Fruit fly (Drosophila melanogaster): ENCODE data around the gene Acbp1.

The Acbp1 gene

dm6 chr2L:8164219-8164618 lies 2.0 kb upstream of the Acbp1 start (continued):
- TF ChIP-seq CG34224 (GFP tag; IDR thresholded peaks at IDR 0.05; ENCODE audit: partially characterized antibody) (no peak), Hr39 (optimal IDR thresholded peaks at IDR 0.05) (no peak), MBD-R2 (GFP tag; IDR thresholded peaks at IDR 0.05) (no peak), CG17802 (tag; optimal IDR thresholded peaks at IDR 0.05) (peak; percentile 37), Hmx (GFP tag; optimal IDR thresholded peaks at IDR 0.05) (no peak), abd-A (tag; optimal IDR thresholded peaks at IDR 0.05) (no peak), Camta (GFP tag; optimal IDR thresholded peaks at IDR 0.05) (peak; percentile 78), wek (GFP tag; optimal IDR thresholded peaks at IDR 0.05) (peak; percentile 91), vvl (GFP tag; IDR thresholded peaks at IDR 0.05) (peak; percentile 82), CG2116 (GFP tag; optimal IDR thresholded peaks at IDR 0.05) (peak; percentile 59), sens-2 (GFP tag; IDR thresholded peaks at IDR 0.05) (peak; percentile 74), Rx (GFP tag; IDR thresholded peaks at IDR 0.05) (peak; percentile 24; the same call in 1 of the 2 replicates), CG10543 (GFP tag; optimal IDR thresholded peaks at IDR 0.05) (peak; percentile 61), lbe (GFP tag; optimal IDR thresholded peaks at IDR 0.05) (peak; percentile 68), zen (tag; optimal IDR thresholded peaks at IDR 0.05) (peak; percentile 53), CG1832 (GFP tag; optimal IDR thresholded peaks at IDR 0.05) (no peak), CG9797 (GFP tag; optimal IDR thresholded peaks at IDR 0.05) (no peak), zfh2 (GFP tag; optimal IDR thresholded peaks at IDR 0.05) (no peak), kah (GFP tag; optimal IDR thresholded peaks at IDR 0.05) (peak; percentile 75), CG11093 (GFP tag; IDR thresholded peaks at IDR 0.05) (no peak; the same call in 2 of the 3 replicates), D (optimal IDR thresholded peaks at IDR 0.05) (no peak), D (GFP tag; optimal IDR thresholded peaks at IDR 0.05) (peak; percentile 88), CG30020 (tag; optimal IDR thresholded peaks at IDR 0.05) (peak; percentile 8), mld (GFP tag; IDR thresholded peaks at IDR 0.05; ENCODE audit: partially characterized antibody) (no peak), CG4707 (GFP tag; optimal IDR thresholded peaks at IDR 0.05) (peak; percentile 86), CG18764 (GFP tag; optimal IDR thresholded peaks at IDR 0.05) (peak; percentile 83), CG33213 (GFP tag; optimal IDR thresholded peaks at IDR 0.05) (peak; percentile 85), D19A (tag; optimal IDR thresholded peaks at IDR 0.05) (peak; percentile 68)

- no peak for TF ChIP-seq HHEX (GFP tag; optimal IDR thresholded peaks at IDR 0.05)
- TF ChIP-seq CG30020 (tag; optimal IDR thresholded peaks at IDR 0.05): no peak
- 0 out of 4 replicates have a peak, but pooled peaks have one; percentile 50 for TF ChIP-seq chinmo (GFP tag; IDR thresholded peaks at IDR 0.05; ENCODE audit: partially characterized antibody)
- TF ChIP-seq pnt (GFP tag; optimal IDR thresholded peaks at IDR 0.05): no peak
- TF ChIP-seq CHES-1-like (GFP tag; optimal IDR thresholded peaks at IDR 0.05): no peak
- peak; percentile 46 for TF ChIP-seq exex (tag; optimal IDR thresholded peaks at IDR 0.05)
- TF ChIP-seq kni (GFP tag; optimal IDR thresholded peaks at IDR 0.05): peak; percentile 53
- TF ChIP-seq otp (GFP tag; IDR thresholded peaks at IDR 0.05): peak; percentile 4; the same call in 1 of the 3 replicates
- no peak for TF ChIP-seq pb (GFP tag; optimal IDR thresholded peaks at IDR 0.05)
- TF ChIP-seq Fer1 (GFP tag; optimal IDR thresholded peaks at IDR 0.05): no peak
- no peak for TF ChIP-seq so (GFP tag; IDR thresholded peaks at IDR 0.05)
- no peak for TF ChIP-seq ATbp (GFP tag; optimal IDR thresholded peaks at IDR 0.05)
- TF ChIP-seq her (GFP tag; optimal IDR thresholded peaks at IDR 0.05): no peak
- no peak for TF ChIP-seq Atf3 (GFP tag; optimal IDR thresholded peaks at IDR 0.05)
- TF ChIP-seq CG30403 (GFP tag; optimal IDR thresholded peaks at IDR 0.05): no peak
- TF ChIP-seq tll (GFP tag; optimal IDR thresholded peaks at IDR 0.05): peak in 1 of 2 experiments; percentile 78
- 0 out of 2 replicates have a peak, but pooled peaks have one; percentile 45 for TF ChIP-seq sens-2 (GFP tag; IDR thresholded peaks at IDR 0.05)
- peak; percentile 9 for TF ChIP-seq CG6813 (GFP tag; optimal IDR thresholded peaks at IDR 0.05)
- no peak for TF ChIP-seq CG31365 (tag; optimal IDR thresholded peaks at IDR 0.05)
- TF ChIP-seq sug (tag; optimal IDR thresholded peaks at IDR 0.05): no peak
- no peak for TF ChIP-seq GATAe (GFP tag; conservative IDR thresholded peaks at IDR 0.05)
- no peak for TF ChIP-seq CG15269 (tag; optimal IDR thresholded peaks at IDR 0.05)
- TF ChIP-seq ham (GFP tag; IDR thresholded peaks at IDR 0.05): no peak
- TF ChIP-seq Dref (GFP tag; IDR thresholded peaks at IDR 0.05): no peak
- TF ChIP-seq CG10543 (GFP tag; optimal IDR thresholded peaks at IDR 0.05): no peak
- no peak for TF ChIP-seq slbo (GFP tag; IDR thresholded peaks at IDR 0.05)
Observed at dm6 chr2L:8163588-8164166, 1.4 kb upstream of the Acbp1 start.

Data from whole organism, embryonic.